Fruit fly (Drosophila melanogaster) whole organism, embryonic: ENCODE results near the gene CG15740.

ENCODE experiments used
- Mrtf ChIP-seq: fragments of 200-800 bp; sonication (Bioruptor generic); IDR thresholded peaks from 3 replicates; pipeline ENCODE4 v1.3.6; 2022; ENCODE audit warnings: missing biosample characterization, missing genetic modification characterization
- NK7.1 ChIP-seq: fragments of 200-800 bp; sonication (Bioruptor generic); optimal IDR thresholded peaks from 3 replicates; lab custom pipeline; 2016; ENCODE audit warnings: missing biosample characterization, missing genetic modification characterization
- emc ChIP-seq: fragments of 200-800 bp; sonication (Bioruptor generic); optimal IDR thresholded peaks from 2 replicates; lab custom pipeline; 2016; ENCODE audit warnings: missing biosample characterization, missing genetic modification characterization

DNA sequence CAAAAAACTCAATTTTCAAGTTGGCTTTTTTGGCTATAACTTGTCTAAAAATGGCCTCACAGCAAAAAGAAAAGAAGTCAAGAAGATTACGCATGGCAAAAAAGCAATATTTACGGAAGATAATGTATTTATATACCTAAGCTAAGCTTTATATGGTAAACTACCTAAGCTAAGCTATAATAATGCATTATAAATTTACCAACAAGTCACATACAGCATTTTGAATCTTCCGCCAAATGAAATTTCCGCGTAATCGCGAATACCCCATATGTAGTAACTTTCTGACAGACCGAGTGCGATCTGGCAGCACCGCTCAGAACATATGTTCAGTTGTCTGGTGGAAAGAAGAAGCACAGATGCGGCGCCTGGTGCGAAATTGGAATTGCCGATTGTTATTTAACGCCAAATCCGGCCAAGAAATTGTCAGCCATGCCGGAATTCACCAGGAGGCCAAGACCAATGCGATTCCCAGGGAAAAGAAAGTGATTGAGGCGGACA is 45.8 kb upstream of the CG15740 start, which contains the start of gene sicily:
- no peak for TF ChIP-seq Mrtf (GFP tag; lab: Robert Waterston, UW)
- TF ChIP-seq NK7.1 (GFP tag; lab: Kevin White, UChicago), result no peak
- TF ChIP-seq emc, result no peak
